Worm (Caenorhabditis elegans): ENCODE measurements around the gene bigr-1.

bigr-1 gene

DNA sequence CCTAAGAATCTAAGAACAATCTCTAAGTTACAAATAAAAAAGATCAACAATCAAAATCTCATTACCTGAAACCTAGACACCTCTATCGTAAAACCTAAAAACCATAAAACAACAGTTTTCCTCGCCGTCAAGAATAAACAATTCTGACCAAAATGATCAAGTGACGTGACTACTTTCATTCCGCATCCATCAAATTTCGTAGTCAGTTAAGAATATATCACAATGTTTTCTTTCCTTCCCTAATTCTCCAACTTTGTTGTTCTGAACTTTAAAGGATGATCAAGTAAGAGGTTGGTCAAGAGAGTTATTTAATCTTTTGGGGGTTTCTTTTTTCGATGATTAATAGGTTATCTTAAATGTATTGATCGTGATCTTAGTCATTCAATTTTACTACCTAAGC, 18.2 kb upstream of the bigr-1 start:
- TF ChIP-seq unc-62 (GFP tag; optimal IDR thresholded peaks at IDR 0.05): no peak

DNA sequence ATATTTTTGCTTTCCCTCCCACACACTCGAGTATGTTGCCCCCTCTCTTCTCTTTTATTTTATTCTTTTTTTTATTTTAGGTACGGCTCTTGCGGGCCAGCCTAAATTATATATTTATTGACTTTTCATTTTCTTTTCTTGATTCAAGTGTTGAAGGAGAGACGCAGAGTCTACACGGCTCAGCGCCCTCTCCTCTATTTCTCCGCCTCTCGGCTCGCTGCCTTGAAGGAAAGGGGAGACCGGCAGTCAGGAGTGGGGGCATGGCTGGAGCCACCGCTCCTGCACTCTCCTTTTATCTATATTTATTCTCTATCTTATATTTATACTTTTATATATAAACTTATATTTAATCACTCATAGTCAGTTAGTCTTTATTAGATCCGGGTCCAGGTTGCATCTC, 15.0 kb upstream of the bigr-1 start:
- no peak for TF ChIP-seq unc-62 (GFP tag; optimal IDR thresholded peaks at IDR 0.05)

DNA sequence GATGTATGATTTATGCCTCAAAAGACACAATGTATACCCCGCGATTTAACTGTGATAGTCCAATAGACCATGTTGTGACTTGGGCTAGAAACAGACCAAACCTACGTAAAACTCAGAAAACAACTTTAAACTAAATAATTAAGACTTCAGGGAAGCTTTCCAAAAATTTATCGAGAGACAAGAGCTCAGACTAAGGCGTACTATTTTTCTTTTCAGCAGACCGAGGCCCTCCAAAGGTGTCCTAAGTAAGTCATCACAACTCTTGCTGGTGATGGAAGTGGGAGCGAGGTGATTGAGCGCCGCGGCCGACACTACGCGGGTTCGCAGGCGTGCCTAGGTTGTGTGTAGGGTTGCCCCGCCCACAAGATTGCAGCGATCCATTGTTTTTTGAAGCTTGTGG, 14.4 kb upstream of the bigr-1 start:
- no peak for TF ChIP-seq unc-62 (GFP tag; optimal IDR thresholded peaks at IDR 0.05)

DNA sequence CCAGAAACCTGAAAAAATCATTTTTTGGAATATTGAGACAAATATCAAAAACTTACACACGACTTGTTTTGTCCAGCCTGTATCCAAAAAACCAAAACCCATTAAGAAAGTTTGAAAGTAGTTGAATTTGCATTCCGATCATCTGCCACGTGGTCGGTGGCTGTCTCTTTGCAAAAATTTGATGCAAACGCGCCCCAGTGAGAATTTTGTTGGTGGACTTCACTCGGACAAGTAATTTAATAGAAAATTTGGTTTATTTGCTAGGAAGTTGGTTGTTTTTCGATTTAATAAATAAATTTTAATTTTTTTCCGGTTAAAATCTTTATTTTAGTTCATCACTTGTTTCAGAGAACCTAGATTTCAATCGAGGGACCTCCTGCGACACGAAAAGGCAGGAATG, 6.1 kb upstream of the bigr-1 start:
- no peak for TF ChIP-seq unc-62 (GFP tag; optimal IDR thresholded peaks at IDR 0.05)

DNA sequence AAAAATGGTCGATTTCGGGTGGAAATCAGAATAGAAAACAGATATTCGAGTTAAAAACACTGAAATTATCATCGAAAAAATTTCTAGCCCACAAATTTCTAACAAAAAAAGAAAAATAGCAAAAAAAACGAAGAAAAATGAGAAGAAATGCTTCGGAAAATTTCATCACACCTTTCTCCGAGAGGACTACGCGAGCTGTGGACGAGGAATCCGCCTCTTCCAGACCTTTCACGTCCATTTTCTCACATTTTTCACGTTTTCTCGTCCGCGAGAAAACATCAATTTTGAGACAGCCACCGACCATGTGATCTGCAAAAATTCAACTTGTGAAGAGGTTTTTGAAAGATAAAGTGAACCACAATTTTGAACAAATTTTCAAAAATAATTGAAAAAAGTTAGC, 5.0 kb upstream of the bigr-1 start:
- no peak for TF ChIP-seq unc-62 (GFP tag; optimal IDR thresholded peaks at IDR 0.05)

DNA sequence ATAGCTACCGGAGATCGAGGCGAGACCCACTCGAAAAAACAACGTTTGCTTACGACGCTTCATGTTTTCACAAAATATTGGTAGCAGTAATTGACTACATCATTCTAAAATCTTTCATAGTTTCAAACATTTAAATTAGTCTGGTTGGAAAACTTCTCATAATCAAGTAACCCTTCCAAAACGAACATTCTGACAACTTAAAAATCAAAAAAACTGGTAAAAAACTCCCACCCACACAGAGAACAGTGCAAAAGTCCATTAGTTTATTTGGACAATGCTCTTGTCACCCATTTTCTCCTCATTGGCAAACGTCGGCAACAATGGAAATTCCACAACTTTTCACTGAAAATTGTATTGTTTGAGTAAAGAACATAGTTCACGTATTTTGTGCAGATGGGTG, 4.1 kb upstream of the bigr-1 start, which contains the start of gene F37H8.6:
TSS of gene F37H8.6 (minus strand) at position 101 of the 400 bp plus-strand sequence.
- no peak for TF ChIP-seq unc-62 (GFP tag; optimal IDR thresholded peaks at IDR 0.05)

DNA sequence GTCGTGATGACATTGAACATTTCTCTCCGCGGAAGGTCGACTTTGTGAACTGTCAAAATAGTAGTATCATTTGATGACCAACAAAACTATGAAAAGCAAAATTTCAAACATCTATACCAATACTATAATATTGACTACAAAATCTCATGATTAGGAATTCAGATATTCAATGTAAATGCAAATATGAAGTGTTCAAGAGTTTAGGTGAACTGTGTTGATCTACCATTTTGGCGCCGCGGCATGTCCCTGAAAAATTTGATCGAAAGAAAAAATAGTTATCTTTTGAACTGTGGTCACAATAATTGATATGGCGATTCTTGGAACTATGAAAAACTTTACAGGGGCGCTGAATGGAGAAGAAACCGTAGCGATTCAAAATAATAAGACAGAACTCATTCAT, 2.7 kb upstream of the bigr-1 start:
- TF ChIP-seq unc-62 (GFP tag; optimal IDR thresholded peaks at IDR 0.05): no peak

DNA sequence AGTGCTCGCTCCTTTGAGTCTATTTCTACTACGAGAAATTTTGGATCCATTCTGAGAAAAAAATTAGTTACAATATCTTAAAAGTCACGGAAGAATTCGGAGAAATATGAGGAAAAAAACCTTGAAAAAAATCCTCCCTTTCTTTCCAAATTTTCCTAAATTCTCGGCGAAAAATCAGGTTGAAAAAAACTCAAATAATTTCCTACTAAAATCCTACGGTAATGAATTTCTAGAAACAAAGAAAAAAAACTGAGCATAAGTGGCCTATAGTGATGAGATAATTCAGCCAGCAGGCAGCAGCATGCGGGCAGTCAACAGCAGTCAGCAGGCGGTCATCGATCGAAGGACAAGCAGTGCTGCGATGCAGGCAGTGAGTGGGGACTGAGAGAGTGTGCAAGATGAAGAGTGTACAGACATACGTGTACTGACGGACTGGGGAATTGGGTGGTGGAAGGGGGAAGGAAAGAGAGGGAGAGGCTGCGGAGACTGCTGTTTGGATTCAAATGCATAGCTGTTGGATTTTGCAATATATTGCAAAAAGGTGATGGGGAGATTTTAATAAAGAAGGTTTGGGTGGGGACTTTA, 3.4 kb downstream of the bigr-1 start, which contains the start of gene lir-3:
TSS of gene lir-3 (minus strand) at position 51 of the 585 bp plus-strand sequence.
- TF ChIP-seq unc-62 (GFP tag; optimal IDR thresholded peaks at IDR 0.05): no peak

DNA sequence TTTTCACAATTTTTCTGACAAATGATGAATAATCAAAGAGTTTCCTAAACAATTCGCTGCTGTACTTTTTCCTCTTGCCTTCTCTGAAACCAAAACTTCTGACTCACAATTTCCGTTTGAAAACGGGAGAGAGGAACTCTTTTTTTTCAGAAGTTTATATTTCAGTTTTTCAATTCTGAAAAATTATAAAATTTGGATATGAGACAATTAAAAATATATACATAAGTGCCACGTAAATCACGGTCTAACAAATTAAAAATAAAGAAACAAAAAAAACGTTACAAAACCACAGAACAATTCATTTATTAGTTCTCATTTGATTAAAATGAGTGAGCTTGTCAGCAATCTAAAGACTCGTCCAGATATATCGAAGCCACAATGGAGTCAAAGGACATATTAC, 4.3 kb downstream of the bigr-1 start, which contains the start of gene sfxn-1.2:
TSS of gene sfxn-1.2 (plus strand) at position 301 of the 400 bp plus-strand sequence.
- TF ChIP-seq unc-62 (GFP tag; optimal IDR thresholded peaks at IDR 0.05): no peak

DNA sequence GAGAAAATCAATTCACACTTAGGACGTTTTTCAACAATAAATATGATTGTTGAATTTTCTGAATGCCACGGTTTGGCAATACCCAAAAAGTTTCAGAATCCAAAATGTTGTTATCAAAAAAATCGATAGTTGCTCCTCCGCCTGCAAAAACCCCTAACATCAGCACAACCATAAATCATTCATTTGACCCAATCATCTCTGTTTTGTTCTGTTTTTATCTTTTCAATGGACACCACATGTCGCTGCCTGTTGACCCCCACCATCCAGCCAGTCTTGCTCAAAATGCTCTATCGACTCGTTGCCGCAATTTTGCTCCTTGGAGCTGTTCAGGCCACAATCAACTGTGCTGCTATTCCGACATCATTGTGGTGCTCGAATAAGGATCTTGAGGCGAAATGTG, 6.6 kb downstream of the bigr-1 start, which contains the start of gene F37H8.5:
TSS of gene F37H8.5 (plus strand) at position 181 of the 400 bp plus-strand sequence.
- no peak for TF ChIP-seq unc-62 (GFP tag; optimal IDR thresholded peaks at IDR 0.05)

DNA sequence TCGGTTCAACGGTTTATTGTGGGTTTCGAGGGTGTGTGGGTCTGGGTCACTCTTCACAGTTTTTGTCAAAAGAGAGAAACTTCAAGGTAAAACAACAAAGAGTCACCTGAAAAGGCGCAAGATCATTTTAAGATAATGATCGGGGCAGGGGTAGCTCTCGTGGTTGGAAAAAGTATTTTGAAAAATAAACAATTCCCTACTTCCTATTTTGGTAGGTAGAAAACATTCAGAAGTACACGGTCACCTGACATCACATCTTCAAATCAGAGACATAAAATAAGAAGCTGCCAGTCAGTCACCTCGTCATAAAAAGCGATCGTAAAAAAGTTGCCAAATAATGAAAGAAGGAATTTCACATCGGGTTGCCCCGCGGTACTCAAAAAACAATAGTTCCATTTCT, 11.0 kb downstream of the bigr-1 start:
- no peak for TF ChIP-seq unc-62 (GFP tag; optimal IDR thresholded peaks at IDR 0.05)

DNA sequence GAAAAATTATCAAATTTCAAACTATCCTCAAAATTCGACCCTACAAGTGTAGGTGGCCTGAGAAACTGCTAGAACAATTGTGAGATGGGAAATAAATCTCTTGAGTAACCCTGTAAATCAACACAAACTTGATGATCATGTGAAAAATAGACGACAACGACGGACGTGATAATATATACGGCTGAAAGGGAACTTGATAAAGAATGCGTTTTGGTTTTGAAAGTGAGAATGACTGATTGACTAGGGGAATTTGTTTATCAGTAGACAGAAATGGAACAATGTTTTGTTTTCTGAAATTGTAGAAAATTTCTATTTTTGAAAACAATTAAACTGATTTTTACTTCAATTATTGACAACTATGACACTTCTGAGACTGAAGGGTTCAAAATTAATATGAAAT, 12.1 kb downstream of the bigr-1 start:
- no peak for TF ChIP-seq unc-62 (GFP tag; optimal IDR thresholded peaks at IDR 0.05)

DNA sequence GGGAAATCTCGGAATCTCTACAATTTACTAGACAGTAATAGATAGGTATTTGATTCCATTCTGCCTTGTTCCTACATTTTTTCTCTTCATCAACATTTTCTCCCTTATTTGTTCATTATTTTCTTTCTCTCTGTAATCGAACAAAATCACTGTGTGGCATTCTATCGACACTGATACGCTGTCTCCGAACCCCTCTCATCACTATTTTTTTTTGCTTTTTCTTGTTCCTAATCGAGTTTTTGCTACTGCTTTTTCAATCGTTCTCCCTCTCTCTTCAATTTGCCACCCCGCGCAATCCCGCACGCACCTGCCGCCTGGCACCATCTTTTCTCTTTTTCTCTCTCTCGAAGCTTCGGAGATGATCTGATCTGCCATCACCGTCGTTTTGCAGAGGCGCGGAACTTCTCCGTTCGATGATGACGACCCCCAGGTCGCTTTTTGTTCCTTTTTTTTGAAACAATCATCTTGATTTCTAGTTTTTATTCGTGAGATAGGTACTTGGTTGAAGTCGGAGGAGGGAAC, 18.8 kb downstream of the bigr-1 start:
- TF ChIP-seq unc-62 (GFP tag; optimal IDR thresholded peaks at IDR 0.05): no peak

DNA sequence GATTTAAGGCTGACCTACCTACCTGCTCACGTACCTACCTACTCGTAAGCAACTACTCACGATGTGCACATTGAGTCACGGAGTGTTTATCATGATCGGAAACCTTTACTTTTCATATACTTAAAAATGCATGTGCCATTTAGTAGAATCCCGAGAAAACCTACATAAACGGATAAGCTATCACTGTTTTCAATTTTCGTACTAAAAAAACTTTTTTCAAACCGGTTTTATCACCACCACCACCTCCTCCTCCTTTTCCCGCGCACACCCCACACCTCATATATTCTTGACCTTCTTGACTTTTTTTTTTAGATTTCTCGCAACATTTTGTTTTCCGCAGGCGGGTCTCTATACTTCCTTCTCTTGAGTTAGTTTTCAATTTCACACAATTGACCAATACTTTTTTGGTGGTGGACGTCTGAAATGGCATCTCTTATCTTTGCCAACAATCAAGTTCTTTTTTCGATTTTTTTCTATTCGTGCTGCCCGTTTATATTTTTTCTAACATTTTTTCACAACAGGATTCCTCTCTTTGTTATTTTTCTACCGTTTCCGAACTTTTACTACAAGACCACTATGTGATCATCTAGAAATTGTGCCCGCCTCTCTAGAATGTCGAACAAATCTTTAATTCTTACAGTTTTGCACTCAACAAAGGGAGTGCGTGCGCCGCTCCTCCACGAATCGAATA, 21.3 kb downstream of the bigr-1 start, which contains the start of gene srap-1:
TSS of gene srap-1 (plus strand) at position 641 of the 691 bp plus-strand sequence.
- TF ChIP-seq unc-62 (GFP tag; optimal IDR thresholded peaks at IDR 0.05): no peak

DNA sequence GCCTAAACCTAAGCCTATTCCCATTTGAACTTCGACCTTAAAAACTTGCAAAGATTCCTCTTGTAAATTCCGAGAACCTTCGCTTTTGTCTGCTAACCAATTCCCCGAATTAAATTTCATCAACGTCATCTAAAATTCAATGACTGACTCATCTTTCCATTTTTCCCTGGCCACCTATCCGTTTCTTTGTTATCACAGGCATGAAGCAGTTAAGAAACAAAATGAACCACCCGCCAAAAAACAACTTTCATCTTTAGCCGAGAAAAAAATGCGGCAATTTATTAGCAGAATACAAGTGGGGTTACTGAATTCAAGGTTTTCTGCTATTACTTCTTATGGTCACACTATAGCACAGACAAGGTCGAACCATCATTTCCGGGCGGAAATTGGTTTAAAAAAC, 23.3 kb downstream of the bigr-1 start:
- no peak for TF ChIP-seq unc-62 (GFP tag; optimal IDR thresholded peaks at IDR 0.05)

DNA sequence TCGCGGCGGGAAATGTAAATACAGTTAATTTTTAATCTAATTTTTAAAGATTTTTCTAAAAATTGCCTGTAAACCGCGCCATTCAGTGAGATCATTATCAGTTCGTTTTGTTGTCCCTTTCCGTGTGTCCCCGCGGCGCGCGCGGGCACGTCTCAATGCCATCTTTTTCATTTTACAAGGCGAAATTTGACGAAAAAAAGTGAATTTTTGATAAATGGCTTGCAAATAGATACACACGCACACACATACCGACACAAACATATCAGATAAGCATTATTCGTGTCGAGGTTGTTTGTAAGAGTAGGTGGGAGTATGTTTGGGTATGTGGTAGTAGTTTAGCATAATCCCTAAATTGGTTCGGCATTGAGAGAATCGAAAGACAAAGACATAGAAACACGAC, 24.3 kb downstream of the bigr-1 start:
- no peak for TF ChIP-seq unc-62 (GFP tag; optimal IDR thresholded peaks at IDR 0.05)

DNA sequence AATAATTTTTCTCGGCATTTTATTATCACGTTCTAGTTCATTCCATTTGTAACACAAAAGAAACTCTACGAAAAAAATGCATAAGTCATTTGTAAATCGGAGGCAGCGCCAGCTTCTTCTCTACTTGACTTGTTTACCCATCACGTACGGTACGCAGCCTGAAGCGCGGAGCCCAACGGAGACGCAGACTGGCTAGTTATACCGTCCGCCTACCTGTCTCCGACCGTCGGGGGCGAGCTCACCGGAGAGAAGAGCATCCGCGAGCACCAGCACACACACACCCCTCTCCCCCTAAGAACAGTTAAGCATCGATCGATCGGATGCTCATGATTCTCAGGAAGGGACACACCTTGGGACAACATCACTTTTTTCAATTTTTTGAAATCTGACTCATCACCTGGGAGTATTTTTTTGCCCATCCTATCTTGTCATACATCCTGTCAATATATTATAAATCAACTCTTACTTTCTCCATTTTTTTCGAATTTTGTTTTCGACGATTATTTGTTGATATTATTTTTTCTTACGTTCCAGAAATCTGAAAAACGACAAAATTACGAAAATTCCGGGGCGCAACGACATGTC, 40.4 kb downstream of the bigr-1 start, which contains the start of gene plpr-1:
TSS of gene plpr-1 (plus strand) at position 535 of the 585 bp plus-strand sequence.
- TF ChIP-seq unc-62 (GFP tag; optimal IDR thresholded peaks at IDR 0.05): no peak
